Worm (Caenorhabditis elegans) whole organism, late embryonic: Measurements from ENCODE around the gene col-164.

Experiments used
- ceh-34 ChIP-seq: sonication (generic microtip); optimal IDR thresholded peaks from 2 replicates; lab custom pipeline; 2016; ENCODE audit warnings: mild to moderate bottlenecking, missing genetic modification characterization, missing compliant biosample characterization
- ceh-45 ChIP-seq: fragments of 200-800 bp; sonication (Bioruptor generic); IDR thresholded peaks from 2 replicates; pipeline ENCODE4 v1.3.6; 2022; ENCODE audit warnings: missing genetic modification reagents, missing genetic modification characterization, missing compliant biosample characterization
- dmd-4 ChIP-seq: sonication (generic microtip); optimal IDR thresholded peaks from 2 replicates; lab custom pipeline; 2016; ENCODE audit warnings: borderline replicate concordance, missing genetic modification characterization, missing compliant biosample characterization
- ets-4 ChIP-seq: sonication (generic microtip); optimal IDR thresholded peaks from 2 replicates; lab custom pipeline; 2016; ENCODE audit warnings: missing genetic modification characterization, missing compliant biosample characterization
- sdc-2 ChIP-seq: sonication (generic microtip); optimal IDR thresholded peaks from 2 replicates; lab custom pipeline; 2016; ENCODE audit warnings: missing genotype, missing genetic modification characterization, missing compliant biosample characterization
- tbx-7 ChIP-seq: sonication (generic microtip); optimal IDR thresholded peaks from 2 replicates; lab custom pipeline; 2016; ENCODE audit warnings: missing genotype, missing genetic modification characterization, missing compliant biosample characterization
- unc-86 ChIP-seq: sonication (generic microtip); optimal IDR thresholded peaks from 2 replicates; lab custom pipeline; 2016; ENCODE audit warnings: missing genetic modification characterization, missing compliant biosample characterization

- TF ChIP-seq dmd-4 (tag; lab: Kevin White, UChicago), result no peak
- TF ChIP-seq ceh-45 (GFP tag; lab: Robert Waterston, UW), result no peak
- TF ChIP-seq tbx-7 (tag; lab: Kevin White, UChicago), result no peak
- TF ChIP-seq unc-86 (tag; lab: Kevin White, UChicago), result no peak
- TF ChIP-seq sdc-2 (tag; lab: Kevin White, UChicago), result no peak
- no peak for TF ChIP-seq ets-4
- no peak for TF ChIP-seq ceh-34 (tag; lab: Kevin White, UChicago)
Measured at ce11 chrX:2084988-2085387, 8.3 kb upstream of the col-164 start, which contains the start of gene F49H12.2.
